Fruit fly (Drosophila melanogaster) whole organism, embryonic: ENCODE results near the gene Max.
A peak's percentile ranks its signal among the peaks of the same experiment; 100 is the strongest.

ENCODE experiments used
- Antp ChIP-seq: fragments of 200-800 bp; sonication (Bioruptor generic); optimal IDR thresholded peaks from 3 replicates; lab custom pipeline; 2016; ENCODE audit warnings: missing biosample characterization, missing genetic modification characterization
- Asciz ChIP-seq: fragments of 200-800 bp; sonication (Bioruptor generic); optimal IDR thresholded peaks from 2 replicates; lab custom pipeline; 2017; ENCODE audit warnings: missing biosample characterization, mild to moderate bottlenecking, missing genetic modification characterization, missing genetic modification reagents
- BEAF-32 ChIP-seq: fragments of 200-800 bp; sonication (Bioruptor generic); optimal IDR thresholded peaks from 3 replicates; lab custom pipeline; 2017; ENCODE audit warnings: missing biosample characterization, missing genetic modification characterization, mild to moderate bottlenecking, moderate library complexity, missing genetic modification reagents
- CG10959 ChIP-seq: fragments of 200-800 bp; sonication (Bioruptor generic); IDR thresholded peaks from 2 replicates; pipeline ENCODE4 v1.3.6; 2022; ENCODE audit warnings: missing biosample characterization, missing genetic modification characterization
- CG11695 ChIP-seq: fragments of 200-800 bp; sonication (Bioruptor generic); IDR thresholded peaks from 3 replicates; pipeline ENCODE4 v1.3.6; 2022; ENCODE audit warnings: missing biosample characterization, missing genetic modification characterization
- CG1233 ChIP-seq: fragments of 200-800 bp; sonication (Bioruptor generic); optimal IDR thresholded peaks from 4 replicates; lab custom pipeline; 2018; ENCODE audit warnings: missing biosample characterization, mild to moderate bottlenecking, missing genetic modification characterization
- CG15601 ChIP-seq: fragments of 200-800 bp; sonication (Bioruptor generic); optimal IDR thresholded peaks from 3 replicates; lab custom pipeline; 2019; ENCODE audit warnings: missing biosample characterization, mild to moderate bottlenecking, missing genetic modification characterization, moderate library complexity
- CG1602 ChIP-seq: fragments of 200-800 bp; sonication (Bioruptor generic); optimal IDR thresholded peaks from 3 replicates; lab custom pipeline; 2016; ENCODE audit warnings: missing biosample characterization, missing genetic modification characterization
- CG18011 ChIP-seq: fragments of 200-800 bp; sonication (Bioruptor generic); optimal IDR thresholded peaks from 2 replicates; lab custom pipeline; 2017; ENCODE audit warnings: missing biosample characterization, missing genetic modification characterization, mild to moderate bottlenecking, moderate library complexity, missing genotype
- CG2120 ChIP-seq: fragments of 200-800 bp; sonication (Bioruptor generic); optimal IDR thresholded peaks from 3 replicates; lab custom pipeline; 2016; ENCODE audit warnings: missing biosample characterization, missing genetic modification characterization
- CG2875 ChIP-seq: fragments of 200-800 bp; sonication (Bioruptor generic); optimal IDR thresholded peaks from 2 replicates; lab custom pipeline; 2017; ENCODE audit warnings: missing biosample characterization, mild to moderate bottlenecking, missing genetic modification characterization, missing genetic modification reagents
- CG33557 ChIP-seq: fragments of 200-800 bp; sonication (Bioruptor generic); optimal IDR thresholded peaks from 2 replicates; lab custom pipeline; 2019; ENCODE audit warnings: missing biosample characterization, mild to moderate bottlenecking, missing genetic modification characterization, moderate library complexity
- CG3407 ChIP-seq: fragments of 200-800 bp; sonication (Bioruptor generic); optimal IDR thresholded peaks from 2 replicates; lab custom pipeline; 2018; ENCODE audit warnings: missing biosample characterization, mild to moderate bottlenecking, missing genetic modification characterization
- CG4730 ChIP-seq: fragments of 200-800 bp; sonication (Bioruptor generic); IDR thresholded peaks from 2 replicates; pipeline ENCODE4 v1.3.6; 2022; ENCODE audit warnings: missing biosample characterization, missing genetic modification characterization
- CG6683 ChIP-seq: fragments of 200-800 bp; sonication (Bioruptor generic); optimal IDR thresholded peaks from 2 replicates; lab custom pipeline; 2017; ENCODE audit warnings: missing biosample characterization, mild to moderate bottlenecking, missing genetic modification characterization, missing genetic modification reagents
- CG6689 ChIP-seq: fragments of 200-800 bp; sonication (Bioruptor generic); IDR thresholded peaks from 2 replicates; pipeline ENCODE4 v1.3.6; 2022; ENCODE audit warnings: missing biosample characterization, missing genetic modification characterization
- CG7745 ChIP-seq: fragments of 200-800 bp; sonication (Bioruptor generic); optimal IDR thresholded peaks from 2 replicates; lab custom pipeline; 2018; ENCODE audit warnings: missing biosample characterization, mild to moderate bottlenecking, missing genetic modification characterization, moderate library complexity
- CG8765 ChIP-seq: fragments of 200-800 bp; sonication (Bioruptor generic); IDR thresholded peaks from 2 replicates; pipeline ENCODE4 v1.3.6; 2022; ENCODE audit warnings: missing biosample characterization, missing genetic modification characterization
- CG8924 ChIP-seq: fragments of 200-800 bp; optimal IDR thresholded peaks from 3 replicates; lab custom pipeline; 2019; ENCODE audit warnings: missing biosample characterization, mild to moderate bottlenecking, missing genetic modification characterization, moderate library complexity
- CG9876 ChIP-seq: fragments of 200-800 bp; sonication (Bioruptor generic); optimal IDR thresholded peaks from 2 replicates; lab custom pipeline; 2016; ENCODE audit warnings: missing biosample characterization, missing genetic modification characterization
- CG9932 ChIP-seq: fragments of 200-800 bp; sonication (Bioruptor generic); IDR thresholded peaks from 2 replicates; pipeline ENCODE4 v1.3.6; 2022; ENCODE audit warnings: missing biosample characterization, missing genetic modification characterization
- CHES-1-like ChIP-seq: fragments of 200-800 bp; sonication (Bioruptor generic); optimal IDR thresholded peaks from 2 replicates; lab custom pipeline; 2016; ENCODE audit warnings: missing biosample characterization, missing genetic modification characterization
- CTCF ChIP-seq: fragments of 200-800 bp; sonication (Bioruptor generic); optimal IDR thresholded peaks from 2 replicates; lab custom pipeline; 2017; ENCODE audit warnings: missing biosample characterization, mild to moderate bottlenecking, missing genetic modification characterization, moderate library complexity
- ERR ChIP-seq: fragments of 200-800 bp; sonication (Bioruptor generic); optimal IDR thresholded peaks from 2 replicates; lab custom pipeline; 2016; ENCODE audit warnings: missing biosample characterization, missing genetic modification characterization
- Lim3 ChIP-seq: fragments of 200-800 bp; sonication (Bioruptor generic); IDR thresholded peaks from 2 replicates; pipeline ENCODE4 v1.3.6; 2022; ENCODE audit warnings: missing biosample characterization, missing genetic modification characterization
- MTF-1 ChIP-seq: fragments of 200-800 bp; sonication (Bioruptor generic); optimal IDR thresholded peaks from 2 replicates; lab custom pipeline; 2018; ENCODE audit warnings: missing biosample characterization, mild to moderate bottlenecking, missing genetic modification characterization, borderline replicate concordance
- Mrtf ChIP-seq: fragments of 200-800 bp; sonication (Bioruptor generic); IDR thresholded peaks from 3 replicates; pipeline ENCODE4 v1.3.6; 2022; ENCODE audit warnings: missing biosample characterization, missing genetic modification characterization
- Ravus ChIP-seq: fragments of 200-800 bp; sonication (Bioruptor generic); IDR thresholded peaks from 2 replicates; pipeline ENCODE4 v1.3.6; 2022; ENCODE audit warnings: missing biosample characterization, missing genetic modification characterization
- Stat92E ChIP-seq, 3 experiments: fragments of >200 bp in 2 of 3; fragments of 200-800 bp in 1 of 3; sonication (Bioruptor generic) in 1 of 3; optimal IDR thresholded peaks; 2 replicates each; lab custom pipeline; 2017 to 2019; ENCODE audit warnings: missing biosample characterization in 3 of 3, missing genetic modification characterization in 3 of 3, mild to moderate bottlenecking in 1 of 3, moderate library complexity in 1 of 3
- Xbp1 ChIP-seq: fragments of 200-800 bp; sonication (Bioruptor generic); optimal IDR thresholded peaks from 3 replicates; lab custom pipeline; 2016; ENCODE audit warnings: missing biosample characterization, mild to moderate bottlenecking, missing genetic modification characterization
- YL-1 ChIP-seq: fragments of 200-800 bp; sonication (Bioruptor generic); optimal IDR thresholded peaks from 3 replicates; lab custom pipeline; 2017; ENCODE audit warnings: missing biosample characterization, mild to moderate bottlenecking, missing genetic modification characterization
- bab2 ChIP-seq: fragments of 200-800 bp; sonication (Bioruptor generic); optimal IDR thresholded peaks from 2 replicates; lab custom pipeline; 2016; ENCODE audit warnings: missing biosample characterization, missing genetic modification characterization
- bcd ChIP-seq: fragments of 200-800 bp; sonication (Bioruptor generic); optimal IDR thresholded peaks from 2 replicates; lab custom pipeline; 2017; ENCODE audit warnings: missing biosample characterization, mild to moderate bottlenecking, missing genetic modification characterization
- dm ChIP-seq: fragments of 200-800 bp; sonication (Bioruptor generic); optimal IDR thresholded peaks from 3 replicates; lab custom pipeline; 2016; ENCODE audit warnings: missing biosample characterization, missing genetic modification characterization
- emc ChIP-seq: fragments of 200-800 bp; sonication (Bioruptor generic); optimal IDR thresholded peaks from 2 replicates; lab custom pipeline; 2016; ENCODE audit warnings: missing biosample characterization, missing genetic modification characterization
- eyg ChIP-seq: fragments of 200-800 bp; sonication (Bioruptor generic); optimal IDR thresholded peaks from 3 replicates; lab custom pipeline; 2016; ENCODE audit warnings: missing biosample characterization, missing genetic modification characterization
- gce ChIP-seq: fragments of 200-800 bp; sonication (Bioruptor generic); IDR thresholded peaks from 3 replicates; pipeline ENCODE4 v1.3.6; 2022; ENCODE audit warnings: missing biosample characterization, missing genetic modification characterization
- gfzf ChIP-seq: fragments of 200-800 bp; sonication (Bioruptor generic); optimal IDR thresholded peaks from 2 replicates; lab custom pipeline; 2016; ENCODE audit warnings: missing biosample characterization, mild to moderate bottlenecking, missing genetic modification characterization, moderate library complexity
- ham ChIP-seq: fragments of 200-800 bp; sonication (Bioruptor generic); IDR thresholded peaks from 2 replicates; pipeline ENCODE4 v1.3.6; 2022; ENCODE audit warnings: missing biosample characterization, missing genetic modification characterization
- hkb ChIP-seq, 2 experiments: fragments of 200-800 bp in 1 of 2; fragments of >200 bp in 1 of 2; sonication (Bioruptor generic) in 1 of 2; IDR thresholded peaks in 1 of 2; optimal IDR thresholded peaks in 1 of 2; 2 replicates each; pipeline versions ENCODE4 v1.3.6 to Lab custom; 2017 to 2022; ENCODE audit warnings: missing biosample characterization in 1 of 2, missing genetic modification characterization in 1 of 2
- ken ChIP-seq: fragments of 200-800 bp; sonication (Bioruptor generic); IDR thresholded peaks from 3 replicates; pipeline ENCODE4 v1.3.6; 2022; ENCODE audit warnings: missing biosample characterization, missing genetic modification characterization
- klu ChIP-seq: fragments of 200-800 bp; sonication (Bioruptor generic); IDR thresholded peaks from 2 replicates; pipeline ENCODE4 v1.3.6; 2022; ENCODE audit warnings: missing biosample characterization, missing genetic modification characterization
- nau ChIP-seq: fragments of 200-800 bp; sonication (Bioruptor generic); optimal IDR thresholded peaks from 3 replicates; lab custom pipeline; 2017; ENCODE audit warnings: missing biosample characterization, mild to moderate bottlenecking, missing genetic modification characterization, missing genetic modification reagents
- pnt ChIP-seq: fragments of 200-800 bp; sonication (Bioruptor generic); optimal IDR thresholded peaks from 3 replicates; lab custom pipeline; 2016; ENCODE audit warnings: missing biosample characterization, missing genetic modification characterization
- repo ChIP-seq: fragments of 200-800 bp; sonication (Bioruptor generic); optimal IDR thresholded peaks from 2 replicates; lab custom pipeline; 2016; ENCODE audit warnings: missing biosample characterization, missing genetic modification characterization
- schlank ChIP-seq: fragments of 200-800 bp; sonication (Bioruptor generic); optimal IDR thresholded peaks from 2 replicates; lab custom pipeline; 2018; ENCODE audit warnings: missing biosample characterization, mild to moderate bottlenecking, missing genetic modification characterization
- sima ChIP-seq: fragments of 200-800 bp; sonication (Bioruptor generic); optimal IDR thresholded peaks from 2 replicates; lab custom pipeline; 2016; ENCODE audit warnings: missing biosample characterization, missing genetic modification characterization
- stc ChIP-seq: fragments of 200-800 bp; sonication (Bioruptor generic); IDR thresholded peaks from 2 replicates; pipeline ENCODE4 v1.3.6; 2022; ENCODE audit warnings: missing biosample characterization, missing genetic modification characterization
- tll ChIP-seq, 2 experiments: fragments of 200-800 bp in 1 of 2; fragments of >200 bp in 1 of 2; sonication (Bioruptor generic) in 1 of 2; optimal IDR thresholded peaks; 2 replicates each; lab custom pipeline; 2017 to 2019; ENCODE audit warnings: missing biosample characterization in 2 of 2, missing genetic modification characterization in 2 of 2, mild to moderate bottlenecking in 1 of 2, moderate library complexity in 1 of 2
- wek ChIP-seq: fragments of 200-800 bp; sonication (Bioruptor generic); optimal IDR thresholded peaks from 3 replicates; lab custom pipeline; 2018; ENCODE audit warnings: missing biosample characterization, mild to moderate bottlenecking, missing genetic modification characterization, moderate library complexity
- yki ChIP-seq: fragments of >200 bp; optimal IDR thresholded peaks from 3 replicates; lab custom pipeline; 2018
- zfh2 ChIP-seq: fragments of 200-800 bp; sonication (Bioruptor generic); optimal IDR thresholded peaks from 2 replicates; lab custom pipeline; 2016; ENCODE audit warnings: missing biosample characterization, missing genetic modification characterization

Max gene

dm6 chr3L:19294235-19294612, 30.2 kb upstream of the Max start, which contains the start of gene fal (continued):
- TF ChIP-seq gfzf (GFP tag; lab: Kevin White, UChicago) (peak; percentile 48), CG18011 (no peak), CG2120 (GFP tag; lab: Kevin White, UChicago) (no peak), CG15601 (tag; lab: Kevin White, UChicago) (no peak), hkb (optimal IDR thresholded peaks at IDR 0.05; lab: Kevin White, UChicago) (no peak), hkb (GFP tag; IDR thresholded peaks at IDR 0.05; lab: Robert Waterston, UW) (no peak), CG4730 (GFP tag; lab: Robert Waterston, UW) (peak; percentile 33; the same call in 1 of the 2 replicates), yki (no peak), Stat92E (GFP tag; optimal IDR thresholded peaks at IDR 0.05; lab: Kevin White, UChicago) (no peak), dm (no peak), emc (GFP tag; lab: Kevin White, UChicago) (no peak), CG3407 (GFP tag; lab: Kevin White, UChicago) (no peak), ham (GFP tag; lab: Robert Waterston, UW) (no peak), stc (GFP tag; lab: Robert Waterston, UW) (no peak), Asciz (GFP tag; lab: Kevin White, UChicago) (no peak), CG2875 (no peak), CG6689 (GFP tag; lab: Robert Waterston, UW) (no peak), MTF-1 (GFP tag; lab: Kevin White, UChicago) (no peak), YL-1 (GFP tag; lab: Kevin White, UChicago) (no peak), CTCF (GFP tag; lab: Kevin White, UChicago) (peak; percentile 95), Ravus (GFP tag; lab: Robert Waterston, UW) (no peak), CG33557 (GFP tag; lab: Kevin White, UChicago) (no peak), eyg (GFP tag; lab: Kevin White, UChicago) (no peak), CG6683 (GFP tag; lab: Kevin White, UChicago) (no peak), CG7745 (no peak), Antp (GFP tag; lab: Kevin White, UChicago) (peak; percentile 43), Lim3 (GFP tag; lab: Robert Waterston, UW) (no peak), wek (no peak), bcd (GFP tag; lab: Kevin White, UChicago) (peak; percentile 11), ken (peak; percentile 61; the same call in 1 of the 3 replicates), klu (GFP tag; lab: Robert Waterston, UW) (no peak), CG11695 (GFP tag; lab: Robert Waterston, UW) (no peak), ERR (GFP tag; lab: Kevin White, UChicago) (no peak), CHES-1-like (GFP tag; lab: Kevin White, UChicago) (no peak), CG1233 (GFP tag; lab: Kevin White, UChicago) (no peak), nau (GFP tag; lab: Kevin White, UChicago) (no peak), CG9876 (GFP tag; lab: Kevin White, UChicago) (no peak), sima (GFP tag; lab: Kevin White, UChicago) (no peak), pnt (GFP tag; lab: Kevin White, UChicago) (peak; percentile 19), CG10959 (GFP tag; lab: Robert Waterston, UW) (no peak), Xbp1 (GFP tag; lab: Kevin White, UChicago) (peak; percentile 50), Mrtf (GFP tag; lab: Robert Waterston, UW) (0 out of 3 replicates have a peak, but pooled peaks have one; percentile 26), tll (GFP tag; optimal IDR thresholded peaks at IDR 0.05; lab: Kevin White, UChicago) (no peak), bab2 (GFP tag; lab: Kevin White, UChicago) (no peak), BEAF-32 (GFP tag; lab: Kevin White, UChicago) (peak; percentile 70), gce (GFP tag; lab: Robert Waterston, UW) (no peak), zfh2 (GFP tag; lab: Kevin White, UChicago) (peak; percentile 28), repo (no peak), CG8765 (GFP tag; lab: Robert Waterston, UW) (peak; percentile 46; the same call in 1 of the 2 replicates), CG9932 (GFP tag; lab: Robert Waterston, UW) (peak; percentile 63), schlank (tag; lab: Kevin White, UChicago) (no peak), CG1602 (GFP tag; lab: Kevin White, UChicago) (peak; percentile 21), CG8924 (tag; lab: Kevin White, UChicago) (no peak)
